Fruit fly (Drosophila melanogaster) whole organism, embryonic: ENCODE results near the gene Rab3-GEF.
A peak's percentile ranks its signal among the peaks of the same experiment; 100 is the strongest.

Experiments
- Atf-2 ChIP-seq: fragments of 200-800 bp; sonication (Bioruptor generic); optimal IDR thresholded peaks from 2 replicates; lab custom pipeline; 2016; ENCODE audit warnings: missing biosample characterization, missing genetic modification characterization
- CG10321 ChIP-seq: fragments of 200-800 bp; sonication (Bioruptor generic); IDR thresholded peaks from 2 replicates; pipeline ENCODE4 v1.3.6; 2022; ENCODE audit warnings: missing biosample characterization, missing genetic modification characterization
- CG10979 ChIP-seq: fragments of 200-800 bp; sonication (Bioruptor generic); optimal IDR thresholded peaks from 2 replicates; lab custom pipeline; 2018; ENCODE audit warnings: missing biosample characterization, mild to moderate bottlenecking, missing genetic modification characterization, moderate library complexity
- CG12769 ChIP-seq: fragments of 200-800 bp; sonication (Bioruptor generic); optimal IDR thresholded peaks from 2 replicates; lab custom pipeline; 2019; ENCODE audit warnings: missing biosample characterization, mild to moderate bottlenecking, missing genetic modification characterization, moderate library complexity
- CG14965 ChIP-seq: fragments of 200-800 bp; sonication (Bioruptor generic); optimal IDR thresholded peaks from 2 replicates; lab custom pipeline; 2016; ENCODE audit warnings: missing biosample characterization, missing genetic modification characterization, borderline replicate concordance
- CG16813 ChIP-seq: fragments of 200-800 bp; sonication (Bioruptor generic); IDR thresholded peaks from 3 replicates; pipeline ENCODE4 v1.3.6; 2022; ENCODE audit warnings: missing biosample characterization, missing genetic modification characterization; ENCODE audit not compliant: partially characterized antibody
- CG17359 ChIP-seq: fragments of 200-800 bp; sonication (Bioruptor generic); optimal IDR thresholded peaks from 3 replicates; lab custom pipeline; 2018; ENCODE audit warnings: missing biosample characterization, mild to moderate bottlenecking, missing genetic modification characterization, moderate library complexity
- CG17361 ChIP-seq: fragments of 200-800 bp; sonication (Bioruptor generic); IDR thresholded peaks from 3 replicates; pipeline ENCODE4 v1.3.6; 2022; ENCODE audit warnings: missing biosample characterization, missing genetic modification characterization
- CG17568 ChIP-seq: fragments of 200-800 bp; sonication (Bioruptor generic); optimal IDR thresholded peaks from 2 replicates; lab custom pipeline; 2018; ENCODE audit warnings: missing biosample characterization, mild to moderate bottlenecking, missing genetic modification characterization, moderate library complexity
- CG17802 ChIP-seq: fragments of 200-800 bp; sonication (Bioruptor generic); optimal IDR thresholded peaks from 2 replicates; lab custom pipeline; 2018; ENCODE audit warnings: missing biosample characterization, mild to moderate bottlenecking, missing genetic modification characterization, moderate library complexity
- CG1792 ChIP-seq: fragments of 200-800 bp; sonication (Bioruptor generic); optimal IDR thresholded peaks from 2 replicates; lab custom pipeline; 2016; ENCODE audit warnings: missing biosample characterization, missing genetic modification characterization
- CG18011 ChIP-seq: fragments of 200-800 bp; sonication (Bioruptor generic); optimal IDR thresholded peaks from 2 replicates; lab custom pipeline; 2017; ENCODE audit warnings: missing biosample characterization, missing genetic modification characterization, mild to moderate bottlenecking, moderate library complexity, missing genotype
- CG1832 ChIP-seq: fragments of 200-800 bp; sonication (Bioruptor generic); optimal IDR thresholded peaks from 2 replicates; lab custom pipeline; 2017; ENCODE audit warnings: missing biosample characterization, mild to moderate bottlenecking, missing genetic modification characterization, inconsistent platforms
- CG18764 ChIP-seq: fragments of 200-800 bp; sonication (Bioruptor generic); optimal IDR thresholded peaks from 3 replicates; lab custom pipeline; 2016; ENCODE audit warnings: missing biosample characterization, missing genetic modification characterization
- CG3281 ChIP-seq: fragments of 200-800 bp; sonication (Bioruptor generic); optimal IDR thresholded peaks from 3 replicates; lab custom pipeline; 2017; ENCODE audit warnings: missing biosample characterization, mild to moderate bottlenecking, missing genetic modification characterization
- CG4707 ChIP-seq: fragments of 200-800 bp; sonication (Bioruptor generic); optimal IDR thresholded peaks from 2 replicates; lab custom pipeline; 2018; ENCODE audit warnings: missing biosample characterization, mild to moderate bottlenecking, missing genetic modification characterization, moderate library complexity
- CG4820 ChIP-seq: fragments of 200-800 bp; sonication (Bioruptor generic); optimal IDR thresholded peaks from 3 replicates; lab custom pipeline; 2016; ENCODE audit warnings: missing biosample characterization, missing genetic modification characterization
- CG4854 ChIP-seq: fragments of 200-800 bp; sonication (Bioruptor generic); optimal IDR thresholded peaks from 2 replicates; lab custom pipeline; 2016; ENCODE audit warnings: missing biosample characterization, missing genetic modification characterization, inconsistent platforms
- CG5180 ChIP-seq: fragments of 200-800 bp; sonication (Bioruptor generic); optimal IDR thresholded peaks from 3 replicates; lab custom pipeline; 2017; ENCODE audit warnings: missing biosample characterization, missing genetic modification characterization, mild to moderate bottlenecking, moderate library complexity, missing genetic modification reagents
- CG7987 ChIP-seq: fragments of 200-800 bp; sonication (Bioruptor generic); optimal IDR thresholded peaks from 2 replicates; lab custom pipeline; 2018; ENCODE audit warnings: missing biosample characterization, mild to moderate bottlenecking, missing genetic modification characterization, moderate library complexity
- CG9215 ChIP-seq: fragments of 200-800 bp; sonication (Bioruptor generic); IDR thresholded peaks from 2 replicates; pipeline ENCODE4 v1.3.6; 2022; ENCODE audit warnings: missing biosample characterization, missing genetic modification characterization
- CG9437 ChIP-seq: fragments of 200-800 bp; sonication (Bioruptor generic); optimal IDR thresholded peaks from 2 replicates; lab custom pipeline; 2018; ENCODE audit warnings: missing biosample characterization, mild to moderate bottlenecking, missing genetic modification characterization
- CG9797 ChIP-seq: fragments of 200-800 bp; sonication (Bioruptor generic); optimal IDR thresholded peaks from 3 replicates; lab custom pipeline; 2018; ENCODE audit warnings: missing biosample characterization, mild to moderate bottlenecking, missing genetic modification characterization
- Dad ChIP-seq: fragments of 200-800 bp; sonication (Bioruptor generic); optimal IDR thresholded peaks from 3 replicates; lab custom pipeline; 2016; ENCODE audit warnings: missing biosample characterization, missing genetic modification characterization
- H2.0 ChIP-seq: fragments of 200-800 bp; sonication (Bioruptor generic); IDR thresholded peaks from 2 replicates; pipeline ENCODE4 v1.3.6; 2022; ENCODE audit warnings: missing biosample characterization, missing genetic modification characterization
- PHDP ChIP-seq: fragments of 200-800 bp; sonication (Bioruptor generic); optimal IDR thresholded peaks from 3 replicates; lab custom pipeline; 2018; ENCODE audit warnings: missing biosample characterization, mild to moderate bottlenecking, missing genetic modification characterization, moderate library complexity
- Ravus ChIP-seq: fragments of 200-800 bp; sonication (Bioruptor generic); IDR thresholded peaks from 2 replicates; pipeline ENCODE4 v1.3.6; 2022; ENCODE audit warnings: missing biosample characterization, missing genetic modification characterization
- Sry-δ ChIP-seq: fragments of 200-800 bp; sonication (Bioruptor generic); optimal IDR thresholded peaks from 2 replicates; lab custom pipeline; 2016; ENCODE audit warnings: missing biosample characterization, missing genetic modification characterization
- ase ChIP-seq: fragments of 200-800 bp; sonication (Bioruptor generic); IDR thresholded peaks from 3 replicates; pipeline ENCODE4 v1.3.6; 2022; ENCODE audit warnings: missing biosample characterization, missing genetic modification characterization
- btn ChIP-seq: fragments of 200-800 bp; sonication (Bioruptor generic); optimal IDR thresholded peaks from 2 replicates; lab custom pipeline; 2016; ENCODE audit warnings: missing biosample characterization, missing genetic modification characterization
- cwo ChIP-seq: fragments of 200-800 bp; sonication (Bioruptor generic); optimal IDR thresholded peaks from 3 replicates; lab custom pipeline; 2017; ENCODE audit warnings: missing biosample characterization, missing genetic modification characterization, mild to moderate bottlenecking, moderate library complexity, missing genetic modification reagents
- dimm ChIP-seq: fragments of 200-800 bp; sonication (Bioruptor generic); IDR thresholded peaks from 2 replicates; pipeline ENCODE4 v1.3.6; 2022; ENCODE audit warnings: missing biosample characterization, missing genetic modification characterization
- dpn ChIP-seq, 2 experiments: fragments of 200-800 bp; sonication (Bioruptor generic); optimal IDR thresholded peaks; 3 replicates each; lab custom pipeline; 2016; ENCODE audit warnings: missing biosample characterization in 2 of 2, missing genetic modification characterization in 2 of 2
- fd3F ChIP-seq: fragments of 200-800 bp; sonication (Bioruptor generic); optimal IDR thresholded peaks from 2 replicates; lab custom pipeline; 2018; ENCODE audit warnings: missing biosample characterization, mild to moderate bottlenecking, missing genetic modification characterization, moderate library complexity
- grn ChIP-seq: fragments of 200-800 bp; sonication (Bioruptor generic); optimal IDR thresholded peaks from 3 replicates; lab custom pipeline; 2017; ENCODE audit warnings: missing biosample characterization, missing genetic modification characterization
- ham ChIP-seq: fragments of 200-800 bp; sonication (Bioruptor generic); IDR thresholded peaks from 2 replicates; pipeline ENCODE4 v1.3.6; 2022; ENCODE audit warnings: missing biosample characterization, missing genetic modification characterization
- kay ChIP-seq: fragments of 200-800 bp; sonication (Bioruptor generic); optimal IDR thresholded peaks from 2 replicates; lab custom pipeline; 2016; ENCODE audit warnings: missing biosample characterization, missing genetic modification characterization
- knrl ChIP-seq: fragments of 200-800 bp; sonication (Bioruptor generic); IDR thresholded peaks from 3 replicates; pipeline ENCODE4 v1.3.6; 2022; ENCODE audit warnings: missing biosample characterization, missing genetic modification characterization; ENCODE audit not compliant: partially characterized antibody
- lmd ChIP-seq: fragments of 200-800 bp; sonication (Bioruptor generic); IDR thresholded peaks from 2 replicates; pipeline ENCODE4 v1.3.6; 2022; ENCODE audit warnings: missing biosample characterization, missing genetic modification characterization
- mirr ChIP-seq: fragments of 200-800 bp; sonication (Bioruptor generic); optimal IDR thresholded peaks from 3 replicates; lab custom pipeline; 2018; ENCODE audit warnings: missing biosample characterization, mild to moderate bottlenecking, missing genetic modification characterization
- onecut ChIP-seq: fragments of 200-800 bp; sonication (Bioruptor generic); IDR thresholded peaks from 2 replicates; pipeline ENCODE4 v1.3.6; 2022; ENCODE audit warnings: missing biosample characterization, missing genetic modification characterization
- pho ChIP-seq: fragments of 200-800 bp; sonication (Bioruptor generic); optimal IDR thresholded peaks from 2 replicates; lab custom pipeline; 2016; ENCODE audit warnings: missing biosample characterization, missing genetic modification characterization
- pnt ChIP-seq: fragments of 200-800 bp; sonication (Bioruptor generic); optimal IDR thresholded peaks from 3 replicates; lab custom pipeline; 2016; ENCODE audit warnings: missing biosample characterization, missing genetic modification characterization
- sd ChIP-seq: fragments of 200-800 bp; sonication (Bioruptor generic); optimal IDR thresholded peaks from 3 replicates; lab custom pipeline; 2018; ENCODE audit warnings: missing biosample characterization, mild to moderate bottlenecking, missing genetic modification characterization, moderate library complexity
- slbo ChIP-seq: fragments of 200-800 bp; sonication (Bioruptor generic); IDR thresholded peaks from 2 replicates; pipeline ENCODE4 v1.3.6; 2022; ENCODE audit warnings: missing biosample characterization, missing genetic modification characterization
- slou ChIP-seq: fragments of 200-800 bp; sonication (Bioruptor generic); optimal IDR thresholded peaks from 3 replicates; lab custom pipeline; 2016; ENCODE audit warnings: missing biosample characterization, missing genetic modification characterization
- twi ChIP-seq: fragments of 200-800 bp; optimal IDR thresholded peaks from 2 replicates; lab custom pipeline; 2019; ENCODE audit warnings: missing biosample characterization, mild to moderate bottlenecking, missing genetic modification characterization, moderate library complexity
- vnd ChIP-seq: fragments of 200-800 bp; sonication (Bioruptor generic); IDR thresholded peaks from 3 replicates; pipeline ENCODE4 v1.3.6; 2022; ENCODE audit warnings: missing biosample characterization, missing genetic modification characterization; ENCODE audit not compliant: partially characterized antibody
- vvl ChIP-seq: fragments of 200-800 bp; sonication (Bioruptor generic); IDR thresholded peaks from 2 replicates; pipeline ENCODE4 v1.3.6; 2022; ENCODE audit warnings: missing biosample characterization, missing genetic modification characterization

The Rab3-GEF gene

dm6 chrX:15074646-15075351 is 14.7 kb upstream of the Rab3-GEF start (continued):
- peak; percentile 94 for TF ChIP-seq onecut (GFP tag; lab: Robert Waterston, UW)
- peak; percentile 84 for TF ChIP-seq H2.0 (GFP tag; lab: Robert Waterston, UW)
- TF ChIP-seq CG4707 (GFP tag; lab: Kevin White, UChicago), result peak; percentile 41
- peak; percentile 93 to 94 for TF ChIP-seq dpn (GFP tag; optimal IDR thresholded peaks at IDR 0.05; lab: Kevin White, UChicago)
- peak; percentile 76 for TF ChIP-seq CG5180
- TF ChIP-seq CG17568, result peak; percentile 77
- TF ChIP-seq slou, result peak; percentile 82
- TF ChIP-seq CG3281 (GFP tag; lab: Kevin White, UChicago), result peak; percentile 90
- peak; percentile 77 for TF ChIP-seq CG7987 (GFP tag; lab: Kevin White, UChicago)
- peak; percentile 65 for TF ChIP-seq Sry-δ (GFP tag; lab: Kevin White, UChicago)
- TF ChIP-seq ham (GFP tag; lab: Robert Waterston, UW), result peak; percentile 61
- peak; percentile 84 for TF ChIP-seq CG17361 (GFP tag; lab: Robert Waterston, UW)
- peak; percentile 55 for TF ChIP-seq Ravus (GFP tag; lab: Robert Waterston, UW)
- peak; percentile 86 for TF ChIP-seq CG4820 (GFP tag; lab: Kevin White, UChicago)
- TF ChIP-seq pho (GFP tag; lab: Kevin White, UChicago), result peak; percentile 94
- peak; percentile 65 for TF ChIP-seq CG9437 (GFP tag; lab: Kevin White, UChicago)
- TF ChIP-seq Dad (GFP tag; lab: Kevin White, UChicago), result peak; percentile 85
- TF ChIP-seq CG10321, result no peak
- peak; percentile 83 for TF ChIP-seq ase
- no peak for TF ChIP-seq vnd (GFP tag; lab: Robert Waterston, UW)
- TF ChIP-seq kay (GFP tag; lab: Kevin White, UChicago), result peak; percentile 81
- TF ChIP-seq fd3F, result peak; percentile 80
- peak; percentile 81 for TF ChIP-seq CG9215 (GFP tag; lab: Robert Waterston, UW)
- TF ChIP-seq PHDP, result peak; percentile 85
- TF ChIP-seq CG14965, result peak; percentile 57
- TF ChIP-seq slbo, result peak; percentile 97
- TF ChIP-seq CG12769 (tag; lab: Kevin White, UChicago), result peak; percentile 92
- TF ChIP-seq CG1832 (GFP tag; lab: Kevin White, UChicago), result no peak
- TF ChIP-seq CG10979 (tag; lab: Kevin White, UChicago), result peak; percentile 83
- peak; percentile 69 for TF ChIP-seq CG18764
- peak; percentile 90 for TF ChIP-seq CG1792 (GFP tag; lab: Kevin White, UChicago)
- peak; percentile 26 for TF ChIP-seq CG9797 (GFP tag; lab: Kevin White, UChicago)
- TF ChIP-seq CG16813, result no peak
- peak; percentile 52 for TF ChIP-seq CG17802 (tag; lab: Kevin White, UChicago)
- TF ChIP-seq vvl (GFP tag; lab: Robert Waterston, UW), result peak; percentile 91
- TF ChIP-seq mirr, result peak; percentile 76
- peak; percentile 68 for TF ChIP-seq twi (tag; lab: Kevin White, UChicago)
- peak; percentile 88 for TF ChIP-seq cwo (GFP tag; lab: Kevin White, UChicago)
- TF ChIP-seq CG4854 (GFP tag; lab: Kevin White, UChicago), result peak; percentile 79
- TF ChIP-seq CG18011, result peak; percentile 76
- TF ChIP-seq sd, result peak; percentile 62
- TF ChIP-seq lmd, result peak; percentile 91
- TF ChIP-seq btn (GFP tag; lab: Kevin White, UChicago), result peak; percentile 64
- peak; percentile 23 for TF ChIP-seq grn (GFP tag; lab: Kevin White, UChicago)
- peak; percentile 93 for TF ChIP-seq Atf-2 (GFP tag; lab: Kevin White, UChicago)
- TF ChIP-seq CG17359 (tag; lab: Kevin White, UChicago), result peak; percentile 84
- peak; percentile 91 for TF ChIP-seq pnt
- no peak for TF ChIP-seq knrl (GFP tag; lab: Robert Waterston, UW)
- TF ChIP-seq dimm (GFP tag; lab: Robert Waterston, UW), result peak; percentile 66; the same call in 1 of the 2 replicates
